Worm (Caenorhabditis elegans) whole organism, early embryonic: ENCODE data around the gene odr-1.

ENCODE experiments used
- B0310.2 ChIP-seq: sonication (generic microtip); optimal IDR thresholded peaks from 2 replicates; lab custom pipeline; 2016; ENCODE audit warnings: mild to moderate bottlenecking, missing genetic modification characterization, missing compliant biosample characterization
- F13C5.2 ChIP-seq: sonication (generic microtip); optimal IDR thresholded peaks from 2 replicates; lab custom pipeline; 2017; ENCODE audit warnings: mild to moderate bottlenecking, missing genetic modification characterization, inconsistent platforms, missing compliant biosample characterization
- aly-1 ChIP-seq: sonication (generic microtip); optimal IDR thresholded peaks from 2 replicates; lab custom pipeline; 2016; ENCODE audit warnings: missing genetic modification characterization, missing compliant biosample characterization
- ama-1 ChIP-seq: fragments of 150-350 bp; optimal IDR thresholded peaks from 2 replicates; lab custom pipeline; 2014
- ceh-13 ChIP-seq: fragments of 200-800 bp; sonication (Bioruptor generic); optimal IDR thresholded peaks from 2 replicates; lab custom pipeline; 2018; ENCODE audit warnings: mild to moderate bottlenecking, missing genetic modification characterization, missing compliant biosample characterization
- ceh-36 ChIP-seq: sonication (generic microtip); optimal IDR thresholded peaks from 2 replicates; lab custom pipeline; 2016; ENCODE audit warnings: missing genetic modification characterization, inconsistent platforms, missing compliant biosample characterization
- ets-7 ChIP-seq: sonication (generic microtip); optimal IDR thresholded peaks from 2 replicates; lab custom pipeline; 2016; ENCODE audit warnings: missing genotype, missing genetic modification characterization, missing compliant biosample characterization
- flt-1 ChIP-seq: fragments of 200-800 bp; sonication (Bioruptor generic); IDR thresholded peaks from 2 replicates; pipeline ENCODE4 v1.3.6; 2022; ENCODE audit warnings: missing genetic modification characterization, missing compliant biosample characterization
- hmbx-1 ChIP-seq: sonication (generic microtip); optimal IDR thresholded peaks from 2 replicates; lab custom pipeline; 2016; ENCODE audit warnings: mild to moderate bottlenecking, missing genetic modification characterization, missing compliant biosample characterization
- hmg-4 ChIP-seq: fragments of 200-800 bp; sonication (Bioruptor generic); optimal IDR thresholded peaks from 2 replicates; lab custom pipeline; 2018; ENCODE audit warnings: mild to moderate bottlenecking, missing genetic modification characterization, missing compliant biosample characterization
- hnd-1 ChIP-seq: sonication (generic microtip); optimal IDR thresholded peaks from 2 replicates; lab custom pipeline; 2016; ENCODE audit warnings: missing genetic modification characterization, missing compliant biosample characterization
- pes-1 ChIP-seq: fragments of 200-800 bp; sonication (Bioruptor generic); IDR thresholded peaks from 2 replicates; pipeline ENCODE4 v1.3.6; 2022; ENCODE audit warnings: missing genetic modification reagents, missing genetic modification characterization, missing compliant biosample characterization
- scrt-1 ChIP-seq: fragments of 200-800 bp; sonication (Bioruptor generic); IDR thresholded peaks from 2 replicates; pipeline ENCODE4 v1.3.6; 2022; ENCODE audit warnings: missing genetic modification characterization, missing compliant biosample characterization
- sea-1 ChIP-seq: fragments of 200-800 bp; sonication (Bioruptor generic); conservative IDR thresholded peaks from 2 replicates; pipeline ENCODE4 v1.3.6; 2022; ENCODE audit warnings: missing genetic modification characterization, missing compliant biosample characterization
- tbx-11 ChIP-seq: fragments of 200-800 bp; sonication (Bioruptor generic); IDR thresholded peaks from 2 replicates; pipeline ENCODE4 v1.3.6; 2022; ENCODE audit warnings: missing genetic modification characterization, missing compliant biosample characterization
- tbx-37 ChIP-seq: fragments of 200-800 bp; sonication (Bioruptor generic); conservative IDR thresholded peaks from 2 replicates; pipeline ENCODE4 v1.3.6; 2022; ENCODE audit warnings: missing genetic modification reagents, missing genetic modification characterization, missing compliant biosample characterization
- tra-4 ChIP-seq: sonication (generic microtip); optimal IDR thresholded peaks from 2 replicates; lab custom pipeline; 2017; ENCODE audit warnings: missing genetic modification characterization, missing compliant biosample characterization

The odr-1 gene

DNA sequence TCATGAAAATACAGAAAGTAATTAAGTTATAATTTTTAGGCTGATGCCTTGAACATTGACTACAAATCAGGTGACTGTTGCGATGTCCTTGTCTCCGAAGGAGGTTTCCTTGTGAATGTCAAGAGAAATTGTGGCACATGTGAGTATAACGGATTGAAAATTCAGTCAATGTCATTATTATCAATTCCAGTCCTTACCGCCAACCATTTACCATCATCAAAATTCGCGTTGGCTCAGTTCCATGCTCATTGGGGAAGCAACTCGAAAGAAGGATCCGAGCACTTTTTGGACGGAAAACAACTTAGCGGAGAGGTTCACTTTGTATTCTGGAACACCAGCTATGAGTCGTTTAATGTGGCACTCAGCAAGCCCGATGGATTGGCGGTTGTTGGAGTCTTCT lies 7.4 kb downstream of the odr-1 start:
- no peak for TF ChIP-seq pes-1 (GFP tag; lab: Robert Waterston, UW)
- TF ChIP-seq B0310.2 (tag; lab: Kevin White, UChicago): no peak
- TF ChIP-seq ama-1: no peak
- no peak for TF ChIP-seq ceh-36
- TF ChIP-seq tra-4: no peak
- no peak for TF ChIP-seq flt-1 (GFP tag; lab: Robert Waterston, UW)
- no peak for TF ChIP-seq F13C5.2 (tag; lab: Kevin White, UChicago)
- TF ChIP-seq ets-7 (tag; lab: Kevin White, UChicago): no peak

DNA sequence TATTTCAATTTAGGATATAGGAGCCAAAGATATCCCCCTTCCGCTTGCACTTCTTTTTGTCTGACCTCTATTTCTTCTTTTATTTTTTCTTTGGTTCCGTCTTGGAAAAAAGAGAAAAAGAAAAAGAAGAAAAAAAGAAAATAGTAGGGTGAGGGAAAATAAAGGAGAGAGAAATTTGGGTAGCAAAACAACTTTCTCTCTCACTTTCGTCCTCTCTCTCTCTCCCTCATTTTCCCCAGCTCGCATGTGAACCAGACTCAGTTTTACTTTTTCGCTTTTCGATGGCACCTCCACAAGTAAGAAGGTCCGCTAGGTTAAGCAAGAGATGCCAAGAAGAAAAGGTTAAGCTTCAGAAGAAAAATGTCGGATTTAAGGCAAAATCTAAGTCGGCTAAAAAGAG lies 8.0 kb downstream of the odr-1 start:
- TF ChIP-seq ama-1 (no peak), ceh-36 (no peak), sea-1 (GFP tag; lab: Robert Waterston, UW) (no peak), tbx-37 (GFP tag; lab: Robert Waterston, UW) (no peak), scrt-1 (GFP tag; lab: Robert Waterston, UW) (no peak)

DNA sequence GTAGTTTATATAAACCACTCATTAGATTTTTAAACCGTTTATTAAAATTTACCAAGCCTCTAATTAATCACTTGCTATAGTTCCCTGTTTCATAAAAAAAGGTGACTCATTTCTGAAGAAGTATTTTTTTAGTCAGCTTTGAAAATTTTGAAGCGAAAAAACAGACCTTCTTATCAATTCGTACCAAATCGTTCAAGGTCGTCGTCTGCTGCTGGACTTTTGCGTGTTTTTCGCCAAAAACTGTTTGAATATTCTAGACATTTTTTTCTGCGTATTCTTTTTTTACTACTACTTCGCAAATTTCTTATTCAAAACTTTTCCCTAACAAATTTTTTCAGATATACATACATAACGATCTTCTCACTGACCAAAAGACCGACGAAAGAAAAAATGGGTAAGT lies 8.6 kb downstream of the odr-1 start, which contains the start of gene cah-4:
Gene cah-4, plus strand, starts transcription at position 339 of the 400 bp plus-strand sequence.
- TF ChIP-seq tra-4: no peak
- no peak for TF ChIP-seq aly-1 (tag; lab: Kevin White, UChicago)
- no peak for TF ChIP-seq tbx-37 (GFP tag; lab: Robert Waterston, UW)
- no peak for TF ChIP-seq pes-1 (GFP tag; lab: Robert Waterston, UW)
- TF ChIP-seq scrt-1 (GFP tag; lab: Robert Waterston, UW): no peak
- TF ChIP-seq ceh-36: no peak
- no peak for TF ChIP-seq hnd-1 (tag; lab: Kevin White, UChicago)
- TF ChIP-seq ceh-13 (GFP tag; lab: Kevin White, UChicago): no peak
- no peak for TF ChIP-seq B0310.2 (tag; lab: Kevin White, UChicago)
- no peak for TF ChIP-seq sea-1 (GFP tag; lab: Robert Waterston, UW)
- no peak for TF ChIP-seq F13C5.2 (tag; lab: Kevin White, UChicago)

DNA sequence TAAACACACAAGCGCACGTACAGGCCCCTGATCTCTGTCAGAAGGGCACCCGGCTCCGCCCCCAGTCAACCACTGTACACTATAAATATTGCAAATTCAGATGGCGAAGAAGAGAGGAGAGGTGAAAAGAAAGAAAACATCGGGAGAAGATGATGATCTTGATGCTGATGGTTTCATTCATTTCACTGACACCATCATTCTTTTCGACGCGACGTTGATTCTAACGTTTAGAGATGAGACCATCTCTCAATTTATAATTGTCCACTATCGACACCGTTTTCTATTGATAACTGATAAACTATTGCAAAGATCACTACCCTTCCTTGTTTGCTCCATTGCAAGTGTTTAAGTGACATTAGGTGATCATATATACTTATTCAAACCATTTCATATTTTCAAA lies 9.5 kb downstream of the odr-1 start:
- TF ChIP-seq hmg-4 (GFP tag; lab: Kevin White, UChicago) (no peak), tbx-37 (GFP tag; lab: Robert Waterston, UW) (no peak), pes-1 (GFP tag; lab: Robert Waterston, UW) (no peak), ceh-13 (GFP tag; lab: Kevin White, UChicago) (no peak), tbx-11 (GFP tag; lab: Robert Waterston, UW) (no peak), ets-7 (tag; lab: Kevin White, UChicago) (no peak), flt-1 (GFP tag; lab: Robert Waterston, UW) (no peak)

DNA sequence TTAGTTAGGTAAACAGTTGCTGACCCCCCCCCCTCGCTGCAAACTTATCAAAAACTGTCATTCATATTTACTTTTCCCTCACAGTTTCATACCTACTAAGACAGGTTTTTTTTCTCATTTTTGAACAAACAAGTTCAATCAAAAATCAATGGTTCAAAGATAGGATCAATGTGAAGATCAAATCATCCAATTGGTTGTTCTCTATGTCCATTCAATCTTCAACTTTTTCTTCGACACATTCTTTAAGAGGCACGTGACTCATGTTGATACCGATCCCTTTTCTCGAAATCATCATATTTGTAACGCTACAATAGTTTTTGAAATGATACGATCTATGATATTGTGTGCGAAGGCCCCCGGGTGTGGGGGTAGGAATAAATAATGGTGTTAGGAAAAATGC lies 11.1 kb downstream of the odr-1 start:
- TF ChIP-seq ets-7 (tag; lab: Kevin White, UChicago) (no peak), F13C5.2 (tag; lab: Kevin White, UChicago) (no peak), hmbx-1 (tag; lab: Kevin White, UChicago) (no peak), aly-1 (tag; lab: Kevin White, UChicago) (no peak), ceh-13 (GFP tag; lab: Kevin White, UChicago) (no peak), hmg-4 (GFP tag; lab: Kevin White, UChicago) (no peak), tra-4 (no peak), ceh-36 (no peak), tbx-11 (GFP tag; lab: Robert Waterston, UW) (no peak), ama-1 (no peak), pes-1 (GFP tag; lab: Robert Waterston, UW) (no peak)

DNA sequence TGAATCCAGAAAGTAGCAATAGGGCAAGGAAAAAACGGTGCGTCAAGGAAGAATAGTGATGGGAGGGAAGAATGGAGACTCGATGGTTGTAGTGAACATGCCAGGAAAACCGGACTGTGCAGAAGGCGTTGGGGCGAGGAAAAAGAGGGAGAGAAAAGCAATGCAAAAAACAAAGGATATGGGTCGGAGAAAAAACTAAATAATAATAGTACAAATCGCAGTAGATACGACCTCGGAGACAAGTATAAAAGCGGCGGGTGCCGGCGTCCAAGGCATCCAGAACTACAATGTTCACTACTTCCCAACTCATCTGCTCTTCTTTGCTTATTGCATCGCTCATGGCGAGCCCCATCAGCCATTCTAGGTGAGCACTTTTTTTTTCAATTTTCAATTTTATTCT lies 14.0 kb downstream of the odr-1 start, which contains the start of gene R01E6.5:
Gene R01E6.5, plus strand, starts transcription at position 301 of the 400 bp plus-strand sequence.
- no peak for TF ChIP-seq flt-1 (GFP tag; lab: Robert Waterston, UW)
- no peak for TF ChIP-seq sea-1 (GFP tag; lab: Robert Waterston, UW)
- no peak for TF ChIP-seq ets-7 (tag; lab: Kevin White, UChicago)
- TF ChIP-seq hnd-1 (tag; lab: Kevin White, UChicago): no peak
- TF ChIP-seq F13C5.2 (tag; lab: Kevin White, UChicago): no peak
- no peak for TF ChIP-seq pes-1 (GFP tag; lab: Robert Waterston, UW)
- no peak for TF ChIP-seq tra-4
- TF ChIP-seq scrt-1 (GFP tag; lab: Robert Waterston, UW): no peak
- TF ChIP-seq B0310.2 (tag; lab: Kevin White, UChicago): no peak
- TF ChIP-seq ceh-13 (GFP tag; lab: Kevin White, UChicago): no peak
- TF ChIP-seq hmg-4 (GFP tag; lab: Kevin White, UChicago): no peak
- TF ChIP-seq tbx-11 (GFP tag; lab: Robert Waterston, UW): no peak
- TF ChIP-seq hmbx-1 (tag; lab: Kevin White, UChicago): no peak
- no peak for TF ChIP-seq ceh-36
- no peak for TF ChIP-seq ama-1
- TF ChIP-seq aly-1 (tag; lab: Kevin White, UChicago): no peak
- no peak for TF ChIP-seq tbx-37 (GFP tag; lab: Robert Waterston, UW)

DNA sequence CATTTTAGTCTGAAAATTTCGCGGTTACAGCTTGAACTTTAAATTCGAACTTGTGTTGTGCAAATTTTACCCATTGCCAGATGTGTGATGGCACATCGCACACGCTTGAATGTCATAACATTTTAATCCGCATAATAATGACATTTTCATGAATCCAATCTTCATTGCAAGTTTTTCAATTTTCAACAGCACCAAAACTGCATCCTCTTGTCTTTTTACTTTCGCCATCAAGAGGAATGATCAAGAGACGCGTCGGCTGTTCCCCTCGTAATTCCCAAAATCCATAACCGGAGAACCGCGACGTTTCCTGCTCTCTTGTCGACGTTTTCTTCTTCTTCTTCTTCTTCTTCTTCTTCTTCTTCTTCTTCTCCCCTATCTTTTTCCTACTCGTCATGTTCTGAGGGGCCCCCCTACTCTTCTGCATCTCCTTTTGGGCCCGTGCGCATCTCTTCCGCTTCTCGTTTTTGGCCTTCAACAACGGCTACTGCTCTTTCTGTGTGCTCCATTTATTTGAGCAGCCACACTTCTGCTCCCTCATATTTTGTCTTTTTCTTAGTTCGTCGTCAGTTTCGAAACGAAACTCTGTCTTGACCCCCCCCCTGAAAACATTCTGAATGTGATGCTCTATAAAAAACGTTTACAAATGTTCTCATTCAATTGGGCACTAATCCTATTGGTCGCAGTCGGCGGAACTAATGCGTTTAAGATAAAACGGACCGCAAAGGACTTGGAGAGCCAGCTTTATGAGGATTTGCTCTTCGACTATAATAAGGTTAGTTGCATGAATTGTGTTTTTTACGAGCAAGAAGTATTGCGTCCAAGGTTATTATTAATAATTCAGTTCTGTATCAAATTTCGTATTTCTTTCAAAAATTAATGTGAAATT lies 18.1 kb downstream of the odr-1 start, which contains the start of gene acr-12:
Gene acr-12, plus strand, starts transcription at position 430 of the 886 bp plus-strand sequence.
- TF ChIP-seq hmg-4 (GFP tag; lab: Kevin White, UChicago): peak; percentile 16
- TF ChIP-seq B0310.2 (tag; lab: Kevin White, UChicago): no peak
